Worm (Caenorhabditis elegans): ENCODE results near the gene gst-32.
"Not testable (repeated sequence)": the region's sequence is repeated elsewhere in the genome, so short reads cannot be mapped to it uniquely, and the experiment has no call there.

The gst-32 gene

DNA sequence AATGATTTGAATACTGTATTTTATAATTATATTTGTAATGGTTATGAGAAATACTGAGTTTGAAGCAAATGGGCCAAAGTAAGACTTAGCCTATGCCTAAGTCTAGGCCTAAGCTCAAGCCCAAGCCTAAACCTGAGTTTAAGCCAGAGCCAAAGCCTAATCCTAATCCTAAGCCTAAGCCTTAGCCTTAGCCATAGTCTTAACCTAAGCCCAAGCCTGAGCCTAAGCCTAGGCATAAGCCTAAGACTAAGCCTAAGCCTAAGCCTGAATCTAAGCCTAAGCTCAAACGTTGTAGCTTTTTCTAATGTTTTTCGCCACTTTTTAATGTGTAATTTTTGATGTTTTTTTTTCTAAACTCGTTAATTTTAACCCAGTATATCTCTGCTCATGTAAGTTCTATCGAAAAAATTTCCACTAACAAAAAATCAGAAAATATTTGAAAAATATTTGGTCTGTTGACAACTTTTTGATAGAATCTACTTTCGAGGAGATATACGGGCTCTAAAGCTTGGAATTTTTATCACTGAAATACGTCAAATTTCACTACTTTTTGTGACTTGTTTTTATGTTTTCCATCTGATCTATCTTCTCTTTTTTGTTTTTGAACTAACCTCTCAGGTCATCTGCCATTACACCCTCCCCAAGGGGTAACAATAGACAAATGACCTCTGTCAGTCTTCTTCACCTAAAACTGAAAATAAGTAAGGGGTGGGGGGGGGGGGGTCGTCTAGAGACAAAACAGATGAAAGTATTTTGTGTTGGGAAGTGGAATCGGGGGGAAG, 25.9 kb upstream of the gst-32 start:
- no peak for TF ChIP-seq W03F9.2 (tag; optimal IDR thresholded peaks at IDR 0.05)
- no peak for TF ChIP-seq him-1 (tag; optimal IDR thresholded peaks at IDR 0.05)
- no peak for TF ChIP-seq dao-5 (tag; optimal IDR thresholded peaks at IDR 0.05)

DNA sequence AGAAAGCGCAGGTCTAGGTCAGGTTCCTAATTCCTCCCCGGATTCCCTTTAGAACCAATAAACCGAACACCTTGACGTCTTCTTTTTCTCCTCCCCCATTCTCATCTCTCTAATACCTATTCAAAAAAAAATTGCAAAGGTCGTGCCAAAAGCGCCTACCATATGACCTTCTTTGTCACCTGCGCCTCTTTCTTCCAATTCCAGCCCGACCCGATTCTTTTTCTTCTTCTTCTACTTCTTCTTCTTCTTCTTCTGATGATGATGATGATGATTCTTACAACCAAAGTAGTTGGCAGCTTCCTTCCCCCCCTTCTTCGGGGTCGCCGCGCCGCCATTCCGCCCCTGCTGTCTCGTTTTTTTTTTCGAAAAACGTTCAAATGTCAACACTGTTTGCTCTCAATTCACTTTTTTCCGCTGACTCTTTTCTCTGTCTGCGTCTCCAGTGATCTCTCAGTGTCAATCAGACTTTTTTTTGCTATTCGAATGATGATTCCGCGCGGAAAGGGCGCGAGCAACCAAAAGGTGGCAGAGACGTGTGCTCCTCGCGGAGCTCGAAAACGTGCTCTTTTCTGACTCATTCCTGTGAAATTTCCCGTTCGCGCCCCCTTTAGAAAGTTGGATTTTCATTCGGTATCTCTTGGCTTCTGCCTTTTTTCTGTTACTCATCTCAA, 25.1 kb upstream of the gst-32 start:
- TF ChIP-seq W03F9.2 (tag; optimal IDR thresholded peaks at IDR 0.05): no peak
- TF ChIP-seq dao-5 (tag; optimal IDR thresholded peaks at IDR 0.05): no peak
- no peak for TF ChIP-seq him-1 (tag; optimal IDR thresholded peaks at IDR 0.05)

DNA sequence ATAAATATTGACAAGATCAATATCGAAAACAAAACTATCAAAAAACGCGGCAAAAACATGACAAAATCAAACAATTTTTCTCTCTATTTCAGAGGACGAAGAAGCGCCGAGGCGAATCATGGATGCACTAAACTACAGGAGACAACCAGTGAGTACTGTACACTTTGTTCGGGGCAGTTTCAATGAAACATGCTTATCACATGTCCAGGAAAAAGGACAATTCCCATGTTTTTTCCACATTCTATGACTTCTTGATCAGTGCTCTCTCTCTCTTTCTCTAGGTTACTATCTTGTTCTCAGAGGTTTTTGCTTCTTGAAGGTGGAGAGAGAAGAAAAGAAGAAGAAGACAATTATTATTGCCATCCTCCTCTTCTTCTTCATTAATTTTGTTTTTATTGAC, 19.1 kb upstream of the gst-32 start:
- no peak for TF ChIP-seq dao-5 (tag; optimal IDR thresholded peaks at IDR 0.05)
- TF ChIP-seq him-1 (tag; optimal IDR thresholded peaks at IDR 0.05): no peak

DNA sequence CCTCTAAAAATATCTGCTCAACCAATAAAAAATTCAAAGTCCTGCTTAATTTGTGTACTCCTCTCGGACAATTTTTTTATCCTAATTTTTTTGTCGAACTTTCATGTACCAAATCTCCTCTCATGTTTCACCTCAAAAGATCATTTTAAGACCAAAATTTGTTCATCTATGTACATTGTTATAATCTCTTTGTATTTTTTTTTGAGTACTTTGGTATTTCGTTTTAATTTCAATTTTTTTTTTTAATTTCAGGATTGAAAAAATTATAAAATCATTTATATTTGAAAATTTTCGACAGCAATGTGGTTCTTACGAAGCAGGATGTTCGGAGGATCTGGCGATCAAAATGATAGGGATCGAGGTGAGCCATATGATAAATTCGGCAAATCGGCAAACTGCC, 18.0 kb upstream of the gst-32 start, which contains the start of gene spsb-1:
Gene spsb-1 (plus strand): TSS at position 301 of the 400 bp plus-strand sequence.
- TF ChIP-seq W03F9.2 (tag; optimal IDR thresholded peaks at IDR 0.05) (no peak), dao-5 (tag; optimal IDR thresholded peaks at IDR 0.05) (no peak), him-1 (tag; optimal IDR thresholded peaks at IDR 0.05) (no peak)

DNA sequence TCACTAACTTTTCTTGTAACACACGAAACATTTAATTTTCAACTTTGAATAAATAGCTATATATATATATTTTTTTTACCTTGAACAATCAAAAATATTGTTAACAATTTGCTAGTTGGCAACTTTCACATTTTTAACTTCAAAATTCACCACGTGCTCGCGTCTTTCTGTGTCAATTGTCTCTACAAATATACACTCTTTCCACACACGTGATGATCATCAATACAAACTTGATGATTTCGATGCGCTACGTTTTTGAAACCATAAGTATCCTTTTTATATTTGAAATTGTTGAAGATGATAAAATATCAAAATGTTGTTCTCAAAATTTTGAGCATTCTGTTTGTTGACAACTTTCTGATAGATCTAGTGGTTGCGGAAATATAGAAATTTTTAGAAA, 17.0 kb upstream of the gst-32 start:
- TF ChIP-seq W03F9.2 (tag; optimal IDR thresholded peaks at IDR 0.05): no peak
- TF ChIP-seq dao-5 (tag; optimal IDR thresholded peaks at IDR 0.05): no peak
- no peak for TF ChIP-seq him-1 (tag; optimal IDR thresholded peaks at IDR 0.05)

DNA sequence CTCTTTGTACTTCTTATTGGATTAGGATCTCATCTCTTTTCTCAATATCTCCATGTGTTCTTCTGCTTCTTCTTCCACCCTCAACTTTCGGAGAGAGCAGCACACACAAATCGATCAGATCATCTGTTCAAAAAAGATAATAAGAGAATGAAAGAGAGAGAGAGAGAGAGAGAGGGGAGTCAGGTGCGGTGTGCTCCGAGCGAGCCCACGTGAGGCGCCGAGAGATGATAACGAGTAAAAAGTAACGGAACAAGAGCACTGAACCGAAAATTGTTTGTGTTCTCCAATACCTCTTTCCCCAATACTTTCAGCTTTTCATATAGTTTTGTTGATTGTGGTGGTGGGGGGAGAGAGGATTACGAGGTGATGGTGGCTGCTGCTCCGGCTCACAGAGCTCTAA, 15.6 kb upstream of the gst-32 start:
- TF ChIP-seq him-1 (tag; optimal IDR thresholded peaks at IDR 0.05) (no peak), dao-5 (tag; optimal IDR thresholded peaks at IDR 0.05) (no peak), W03F9.2 (tag; optimal IDR thresholded peaks at IDR 0.05) (no peak)

DNA sequence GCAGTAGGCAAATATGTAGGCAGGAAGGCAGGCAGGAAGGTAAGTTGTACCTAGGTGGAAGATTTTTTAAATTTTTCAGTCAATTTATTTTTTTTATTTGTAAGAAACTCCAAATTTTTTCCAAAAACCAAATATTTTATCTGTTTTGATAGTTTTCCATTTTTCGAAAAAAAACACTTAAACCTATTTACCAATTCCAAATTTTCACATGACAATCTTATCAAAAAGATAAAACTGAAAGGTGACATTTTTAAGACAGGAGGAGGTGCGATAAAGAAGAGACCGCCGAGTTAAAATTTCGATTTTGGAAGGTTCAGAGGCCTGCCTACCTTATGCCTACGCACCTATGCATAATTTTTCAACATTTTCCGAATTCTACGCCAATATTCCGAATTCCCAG, 12.6 kb upstream of the gst-32 start:
- no peak for TF ChIP-seq W03F9.2 (tag; optimal IDR thresholded peaks at IDR 0.05)
- no peak for TF ChIP-seq dao-5 (tag; optimal IDR thresholded peaks at IDR 0.05)
- no peak for TF ChIP-seq him-1 (tag; optimal IDR thresholded peaks at IDR 0.05)

DNA sequence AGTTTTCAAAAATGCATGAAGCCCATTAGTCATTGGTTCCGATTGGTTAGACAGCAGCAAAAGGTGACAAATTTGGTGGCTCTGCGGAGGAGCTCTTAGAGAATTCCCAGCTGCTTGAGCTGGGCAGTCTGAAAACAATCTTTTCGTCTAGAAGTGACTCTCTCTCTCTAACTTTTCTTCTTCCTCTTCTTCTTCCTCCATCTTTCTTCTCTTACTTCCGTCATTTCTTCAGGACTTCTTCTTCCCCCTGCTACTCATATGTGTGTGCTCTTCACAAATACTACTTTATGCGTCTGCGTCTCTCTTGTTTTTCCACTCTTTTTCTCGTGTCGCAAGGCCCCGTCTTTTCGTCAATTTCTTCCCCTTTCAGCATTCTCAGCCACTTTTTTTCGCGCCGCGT, 11.6 kb upstream of the gst-32 start:
- TF ChIP-seq W03F9.2 (tag; optimal IDR thresholded peaks at IDR 0.05) (no peak), him-1 (tag; optimal IDR thresholded peaks at IDR 0.05) (no peak), dao-5 (tag; optimal IDR thresholded peaks at IDR 0.05) (no peak)

DNA sequence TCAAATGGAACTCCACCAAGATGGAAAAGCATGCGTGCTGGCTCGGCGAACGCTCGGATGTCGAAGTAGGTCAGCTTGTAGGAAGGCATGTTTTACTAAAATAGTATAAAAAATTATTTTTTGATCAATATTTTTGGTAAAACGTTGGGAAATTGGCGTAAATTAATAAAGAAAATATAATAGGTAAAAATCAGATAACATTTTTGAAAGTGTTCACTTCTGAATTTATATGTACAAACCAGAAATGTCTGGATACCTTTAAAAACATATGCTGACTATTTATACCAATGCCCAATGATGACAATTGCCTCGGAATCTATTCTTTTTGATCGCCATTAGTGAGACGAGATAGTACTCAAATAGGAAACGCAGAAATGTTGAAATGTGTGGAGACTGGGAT, 6.9 kb upstream of the gst-32 start, which contains the start of gene gst-35:
Gene gst-35 (minus strand): TSS at position 101 of the 400 bp plus-strand sequence.
- TF ChIP-seq W03F9.2 (tag; optimal IDR thresholded peaks at IDR 0.05): no peak
- TF ChIP-seq dao-5 (tag; optimal IDR thresholded peaks at IDR 0.05): no peak
- TF ChIP-seq him-1 (tag; optimal IDR thresholded peaks at IDR 0.05): no peak

DNA sequence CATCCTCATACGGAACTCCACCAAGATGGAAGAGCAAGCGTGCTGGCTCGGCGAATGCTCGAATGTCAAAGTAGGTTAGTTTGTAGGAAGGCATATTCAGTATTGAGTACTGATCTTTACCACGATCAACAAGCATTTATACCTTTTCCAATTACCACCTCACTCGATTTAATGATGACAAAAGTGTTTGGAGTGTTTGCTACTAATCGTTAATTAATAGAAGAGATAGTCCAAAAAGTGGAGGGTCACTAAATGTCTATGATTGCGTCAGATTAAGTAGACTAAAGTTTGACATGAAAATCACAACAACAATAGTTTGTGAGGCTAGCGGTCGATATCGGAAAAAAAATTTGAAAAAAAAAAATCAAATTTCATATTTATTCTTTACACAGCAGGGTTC, 4.7 kb upstream of the gst-32 start, which contains the start of gene gst-34:
Gene gst-34 (minus strand): TSS at position 101 of the 400 bp plus-strand sequence.
- TF ChIP-seq him-1 (tag; optimal IDR thresholded peaks at IDR 0.05) (no peak), dao-5 (tag; optimal IDR thresholded peaks at IDR 0.05) (no peak), W03F9.2 (tag; optimal IDR thresholded peaks at IDR 0.05) (no peak)

DNA sequence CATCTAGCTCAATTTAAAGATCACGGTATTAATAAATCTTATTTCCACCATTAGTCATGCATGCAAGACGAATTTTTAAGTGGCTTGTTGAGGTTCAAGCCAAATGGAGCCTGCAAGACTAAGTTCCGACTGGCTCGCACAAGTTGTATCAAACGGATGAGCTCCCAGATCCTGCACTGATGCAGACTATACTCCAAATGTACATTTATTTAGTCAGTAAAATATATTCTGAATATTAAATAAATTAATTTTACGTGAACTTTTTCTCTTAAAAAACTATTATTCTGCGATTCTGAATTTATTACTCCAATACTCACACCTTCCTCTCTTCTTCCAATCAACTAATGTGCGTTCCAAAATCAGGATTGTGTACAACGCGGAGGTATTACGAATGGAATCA, 2.8 kb downstream of the gst-32 start, which contains the start of gene Y53F4B.36:
Gene Y53F4B.36 (plus strand): TSS at position 301 of the 400 bp plus-strand sequence.
- TF ChIP-seq W03F9.2 (tag; optimal IDR thresholded peaks at IDR 0.05): no peak
- TF ChIP-seq dao-5 (tag; optimal IDR thresholded peaks at IDR 0.05): no peak
- TF ChIP-seq him-1 (tag; optimal IDR thresholded peaks at IDR 0.05): no peak

DNA sequence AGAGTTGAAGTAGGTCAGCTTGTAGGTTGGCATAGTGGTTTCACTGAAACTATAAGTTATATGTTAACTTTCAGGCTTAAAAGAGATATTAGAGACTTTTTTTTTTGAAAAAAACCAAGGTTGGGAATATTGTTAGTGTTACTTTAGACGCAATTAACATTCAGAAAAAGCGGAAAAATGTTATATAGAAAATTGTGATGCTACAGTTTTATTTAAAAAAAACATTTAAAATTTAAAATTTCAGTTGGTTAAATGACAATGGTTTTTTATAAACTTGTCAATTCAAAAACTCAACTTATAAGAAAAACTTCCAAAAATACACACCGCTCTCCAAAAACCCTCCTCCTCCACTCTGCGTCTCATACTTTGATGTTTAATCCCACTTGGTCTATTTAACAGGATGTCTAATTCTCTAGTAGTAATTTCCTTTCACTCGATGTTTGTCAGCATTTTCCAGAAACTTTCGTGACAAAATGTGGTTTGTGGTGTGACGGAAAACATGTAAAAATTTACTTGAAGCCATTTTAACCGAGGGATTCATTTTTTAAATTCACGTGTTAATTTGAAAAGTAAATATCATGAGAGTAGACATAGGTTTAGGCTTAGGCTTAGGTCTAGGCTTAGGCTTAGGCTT, 3.4 kb downstream of the gst-32 start, which contains the start of gene gst-31:
Gene gst-31 (minus strand): TSS at position 51 of the 634 bp plus-strand sequence.
- TF ChIP-seq W03F9.2 (tag; optimal IDR thresholded peaks at IDR 0.05) (no peak), him-1 (tag; optimal IDR thresholded peaks at IDR 0.05) (no peak), dao-5 (tag; optimal IDR thresholded peaks at IDR 0.05) (no peak)

DNA sequence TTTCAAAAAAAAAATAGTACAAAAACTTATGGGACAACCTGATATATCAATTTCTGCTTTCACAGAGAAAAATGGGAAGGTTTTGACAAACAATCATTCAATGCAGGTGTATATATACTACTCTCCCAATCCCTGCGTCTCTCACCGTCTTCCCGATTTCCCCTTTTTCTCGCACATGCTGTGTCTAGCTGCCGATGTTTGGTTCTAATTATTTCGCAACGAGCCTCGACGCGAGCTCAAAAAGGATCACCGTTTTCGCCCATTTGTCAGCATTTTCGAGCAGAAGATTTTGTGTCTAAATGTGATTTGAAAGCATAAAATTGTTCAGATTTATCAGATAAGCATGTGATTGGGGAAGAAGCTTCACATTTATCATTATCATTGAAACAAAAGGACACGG, 5.2 kb downstream of the gst-32 start:
- TF ChIP-seq him-1 (tag; optimal IDR thresholded peaks at IDR 0.05) (no peak), dao-5 (tag; optimal IDR thresholded peaks at IDR 0.05) (no peak), W03F9.2 (tag; optimal IDR thresholded peaks at IDR 0.05) (no peak)

DNA sequence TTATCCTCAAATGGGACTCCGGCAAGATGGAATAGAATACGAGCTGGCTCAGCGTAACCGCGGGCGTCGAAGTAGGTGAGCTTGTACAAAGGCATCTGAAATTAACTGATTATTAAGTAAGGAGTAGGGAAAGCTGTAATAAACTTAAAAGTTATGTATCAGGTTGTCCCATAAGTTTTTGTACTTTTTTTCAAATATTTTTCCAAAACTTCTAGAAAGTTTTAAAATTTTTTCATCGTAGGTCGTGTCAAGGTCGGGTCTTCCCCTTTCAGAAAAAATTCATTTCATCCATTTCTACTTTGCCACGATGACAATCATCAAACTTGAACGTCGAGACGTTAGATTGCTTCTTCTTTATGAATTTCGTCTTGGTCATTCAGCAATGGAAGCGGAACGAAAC, 6.6 kb downstream of the gst-32 start, which contains the start of gene gst-39:
Gene gst-39 (minus strand): TSS at position 101 of the 400 bp plus-strand sequence.
- TF ChIP-seq him-1, dao-5, W03F9.2 (tag; optimal IDR thresholded peaks at IDR 0.05): not testable (repeated sequence)

Measured in whole organism, L4/young adult.